Fruit fly (Drosophila melanogaster): ENCODE data around the gene Wnt4.

Wnt4 gene

DNA sequence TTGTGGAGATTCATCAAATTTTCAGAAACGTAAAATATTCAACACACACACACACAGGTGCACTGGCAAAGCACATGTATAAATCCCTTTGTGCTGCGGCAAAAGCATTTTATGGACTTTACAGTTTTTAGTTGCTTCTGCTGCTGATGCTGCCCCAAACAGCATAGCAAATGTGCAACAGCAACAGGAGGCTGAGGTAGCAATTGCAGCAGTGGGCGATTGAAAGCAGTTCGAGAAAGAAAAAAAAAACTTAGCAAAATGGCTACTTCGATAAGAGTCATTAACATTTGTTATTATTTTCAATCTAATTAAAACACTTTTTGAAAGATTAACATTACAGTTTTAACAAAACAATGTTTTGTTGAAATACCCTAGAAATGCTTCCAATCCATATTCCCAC lies 16.7 kb downstream of the Wnt4 start:
- TF ChIP-seq CG9705 (GFP tag; optimal IDR thresholded peaks at IDR 0.05) (no peak), woc (GFP tag; optimal IDR thresholded peaks at IDR 0.05) (no peak), rgr (GFP tag; optimal IDR thresholded peaks at IDR 0.05) (no peak)

dm6 chr2L:7259500-7259899 lies 17.5 kb downstream of the Wnt4 start:
- no peak for TF ChIP-seq Mio (GFP tag; optimal IDR thresholded peaks at IDR 0.05)
- TF ChIP-seq Vsx2 (GFP tag; optimal IDR thresholded peaks at IDR 0.05; ENCODE audit: partially characterized antibody) = no peak
- no peak for TF ChIP-seq Dif (GFP tag; optimal IDR thresholded peaks at IDR 0.05; ENCODE audit: partially characterized antibody)
- TF ChIP-seq woc (GFP tag; optimal IDR thresholded peaks at IDR 0.05) = no peak
- no peak for TF ChIP-seq Myc (optimal IDR thresholded peaks at IDR 0.05)
- TF ChIP-seq dl (GFP tag; optimal IDR thresholded peaks at IDR 0.05; ENCODE audit: insufficient read depth in 1 of 2, partially characterized antibody in 2 of 2) = no peak
- TF ChIP-seq Jra (GFP tag; optimal IDR thresholded peaks at IDR 0.05) = no peak
- no peak for TF ChIP-seq jim (GFP tag; optimal IDR thresholded peaks at IDR 0.05)
- TF ChIP-seq lola (GFP tag; optimal IDR thresholded peaks at IDR 0.05) = no peak
- no peak for TF ChIP-seq br (GFP tag; optimal IDR thresholded peaks at IDR 0.05)
- TF ChIP-seq sage (GFP tag; optimal IDR thresholded peaks at IDR 0.05) = no peak
- no peak for TF ChIP-seq dsf (GFP tag; optimal IDR thresholded peaks at IDR 0.05; ENCODE audit: borderline replicate concordance)
- no peak for TF ChIP-seq rgr (GFP tag; optimal IDR thresholded peaks at IDR 0.05)

dm6 chr2L:7258105-7258504 lies 18.9 kb downstream of the Wnt4 start:
- TF ChIP-seq ey (GFP tag; optimal IDR thresholded peaks at IDR 0.05) (peak; percentile 26), fru (GFP tag; optimal IDR thresholded peaks at IDR 0.05) (peak; percentile 17), Hr83 (GFP tag; optimal IDR thresholded peaks at IDR 0.05; ENCODE audit: poor library complexity, severe bottlenecking) (peak; percentile 46), usp (GFP tag; optimal IDR thresholded peaks at IDR 0.05) (no peak), br (GFP tag; optimal IDR thresholded peaks at IDR 0.05) (peak; percentile 10), dl (GFP tag; optimal IDR thresholded peaks at IDR 0.05; ENCODE audit: insufficient read depth in 1 of 2, partially characterized antibody in 2 of 2) (no peak), rgr (GFP tag; optimal IDR thresholded peaks at IDR 0.05) (peak; percentile 54), HLH106 (tag; optimal IDR thresholded peaks at IDR 0.05) (peak; percentile 54), foxo (GFP tag; optimal IDR thresholded peaks at IDR 0.05) (peak in 1 of 2 experiments; percentile 61), Abd-B (GFP tag; optimal IDR thresholded peaks at IDR 0.05) (no peak), h (GFP tag; optimal IDR thresholded peaks at IDR 0.05) (peak; percentile 52), psq (GFP tag; optimal IDR thresholded peaks at IDR 0.05) (no peak), Myc (optimal IDR thresholded peaks at IDR 0.05) (peak; percentile 94), brk (GFP tag; optimal IDR thresholded peaks at IDR 0.05) (no peak), tai (GFP tag; optimal IDR thresholded peaks at IDR 0.05) (peak; percentile 47), Hnf4 (GFP tag; optimal IDR thresholded peaks at IDR 0.05) (peak; percentile 46), CG9705 (GFP tag; optimal IDR thresholded peaks at IDR 0.05) (peak; percentile 26), OdsH (GFP tag; optimal IDR thresholded peaks at IDR 0.05) (peak; percentile 45)

DNA sequence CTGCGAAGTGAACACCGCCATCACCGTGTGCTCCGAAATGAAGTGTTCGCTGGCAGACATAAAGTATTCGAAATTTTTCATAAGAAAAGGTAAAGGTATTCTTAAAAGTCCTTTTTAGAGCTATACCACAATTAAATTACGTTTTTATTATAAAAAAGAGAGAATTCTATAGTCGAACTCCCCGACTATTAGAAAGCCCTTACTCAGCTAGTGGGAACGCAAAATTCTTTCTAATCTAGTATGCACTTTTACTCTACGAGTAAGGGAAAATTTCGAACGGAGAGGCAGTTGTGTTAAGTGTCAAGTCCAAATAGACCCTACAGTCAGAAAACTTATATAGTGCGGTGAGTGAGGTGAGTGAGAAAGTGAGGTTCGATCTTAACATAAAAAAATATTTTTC lies 19.8 kb downstream of the Wnt4 start, which contains the start of gene CG31909:
CG31909 (plus strand) TSS at position 301 of the 400 bp plus-strand sequence.
- TF ChIP-seq dmrt93B (GFP tag; optimal IDR thresholded peaks at IDR 0.05) = no peak
- TF ChIP-seq Dfd (GFP tag; optimal IDR thresholded peaks at IDR 0.05) = no peak
- no peak for TF ChIP-seq OdsH (GFP tag; optimal IDR thresholded peaks at IDR 0.05)
- TF ChIP-seq jim (GFP tag; optimal IDR thresholded peaks at IDR 0.05) = no peak
- no peak for TF ChIP-seq br (GFP tag; optimal IDR thresholded peaks at IDR 0.05)
- TF ChIP-seq CG9705 (GFP tag; optimal IDR thresholded peaks at IDR 0.05) = no peak
- TF ChIP-seq Vsx2 (GFP tag; optimal IDR thresholded peaks at IDR 0.05; ENCODE audit: partially characterized antibody) = no peak
- TF ChIP-seq sv (GFP tag; optimal IDR thresholded peaks at IDR 0.05) = no peak
- no peak for TF ChIP-seq Hr78 (GFP tag; optimal IDR thresholded peaks at IDR 0.05)
- no peak for TF ChIP-seq foxo (GFP tag; optimal IDR thresholded peaks at IDR 0.05)
- TF ChIP-seq usp (GFP tag; optimal IDR thresholded peaks at IDR 0.05) = no peak
- no peak for TF ChIP-seq h (GFP tag; optimal IDR thresholded peaks at IDR 0.05)
- no peak for TF ChIP-seq CrebA (GFP tag; optimal IDR thresholded peaks at IDR 0.05; ENCODE audit: borderline replicate concordance)
- TF ChIP-seq lola (GFP tag; optimal IDR thresholded peaks at IDR 0.05) = no peak
- TF ChIP-seq Rel (GFP tag; optimal IDR thresholded peaks at IDR 0.05) = no peak
- TF ChIP-seq Rel (tag; optimal IDR thresholded peaks at IDR 0.05) = no peak
- no peak for TF ChIP-seq ey (GFP tag; optimal IDR thresholded peaks at IDR 0.05)
- TF ChIP-seq Jra (GFP tag; optimal IDR thresholded peaks at IDR 0.05) = no peak
- TF ChIP-seq dl (GFP tag; optimal IDR thresholded peaks at IDR 0.05; ENCODE audit: insufficient read depth in 1 of 2, partially characterized antibody in 2 of 2) = no peak
- no peak for TF ChIP-seq Myc (optimal IDR thresholded peaks at IDR 0.05)
- no peak for TF ChIP-seq pan (optimal IDR thresholded peaks at IDR 0.05)
